Fruit fly (Drosophila melanogaster) whole organism, embryonic: ENCODE data around the gene CG32695.

Experiments used
- Bgb ChIP-seq: fragments of 200-800 bp; sonication (Bioruptor generic); IDR thresholded peaks from 2 replicates; pipeline ENCODE4 v1.3.6; 2022; ENCODE audit warnings: missing biosample characterization, missing genetic modification characterization; ENCODE audit not compliant: partially characterized antibody
- CG1024 ChIP-seq: fragments of 200-800 bp; sonication (Bioruptor generic); IDR thresholded peaks from 2 replicates; pipeline ENCODE4 v1.3.6; 2022; ENCODE audit warnings: missing biosample characterization, missing genetic modification characterization
- CG12104 ChIP-seq: fragments of 200-800 bp; sonication (Bioruptor generic); optimal IDR thresholded peaks from 3 replicates; lab custom pipeline; 2016; ENCODE audit warnings: missing biosample characterization, missing genetic modification characterization
- CG12299 ChIP-seq: fragments of 200-800 bp; sonication (Bioruptor generic); optimal IDR thresholded peaks from 2 replicates; lab custom pipeline; 2018; ENCODE audit warnings: missing biosample characterization, mild to moderate bottlenecking, missing genetic modification characterization
- CG13296 ChIP-seq: fragments of 200-800 bp; sonication (Bioruptor generic); optimal IDR thresholded peaks from 3 replicates; lab custom pipeline; 2018; ENCODE audit warnings: missing biosample characterization, mild to moderate bottlenecking, missing genetic modification characterization
- CG14667 ChIP-seq: fragments of 200-800 bp; sonication (Bioruptor generic); IDR thresholded peaks from 2 replicates; pipeline ENCODE4 v1.3.6; 2022; ENCODE audit warnings: missing biosample characterization, missing genetic modification characterization
- CG14965 ChIP-seq: fragments of 200-800 bp; sonication (Bioruptor generic); optimal IDR thresholded peaks from 2 replicates; lab custom pipeline; 2016; ENCODE audit warnings: missing biosample characterization, missing genetic modification characterization, borderline replicate concordance
- CG15601 ChIP-seq: fragments of 200-800 bp; sonication (Bioruptor generic); optimal IDR thresholded peaks from 3 replicates; lab custom pipeline; 2019; ENCODE audit warnings: missing biosample characterization, mild to moderate bottlenecking, missing genetic modification characterization, moderate library complexity
- CG17612 ChIP-seq: fragments of 200-800 bp; sonication (Bioruptor generic); IDR thresholded peaks from 2 replicates; pipeline ENCODE4 v1.3.6; 2022; ENCODE audit warnings: missing biosample characterization, missing genetic modification characterization
- CG18011 ChIP-seq: fragments of 200-800 bp; sonication (Bioruptor generic); optimal IDR thresholded peaks from 2 replicates; lab custom pipeline; 2017; ENCODE audit warnings: missing biosample characterization, missing genetic modification characterization, mild to moderate bottlenecking, moderate library complexity, missing genotype
- CG18599 ChIP-seq: fragments of 200-800 bp; sonication (Bioruptor generic); optimal IDR thresholded peaks from 3 replicates; lab custom pipeline; 2017; ENCODE audit warnings: missing biosample characterization, missing genetic modification characterization, mild to moderate bottlenecking, moderate library complexity, missing genetic modification reagents
- CG2199 ChIP-seq: fragments of 200-800 bp; sonication (Bioruptor generic); IDR thresholded peaks from 3 replicates; pipeline ENCODE4 v1.3.6; 2022; ENCODE audit warnings: missing biosample characterization, missing genetic modification characterization
- CG2202 ChIP-seq: fragments of 200-800 bp; sonication (Bioruptor generic); optimal IDR thresholded peaks from 2 replicates; lab custom pipeline; 2018; ENCODE audit warnings: missing biosample characterization, mild to moderate bottlenecking, missing genetic modification characterization
- CG3163 ChIP-seq: fragments of 200-800 bp; sonication (Bioruptor generic); optimal IDR thresholded peaks from 3 replicates; lab custom pipeline; 2016; ENCODE audit warnings: missing biosample characterization, missing genetic modification characterization
- CG32767 ChIP-seq: fragments of 200-800 bp; sonication (Bioruptor generic); IDR thresholded peaks from 2 replicates; pipeline ENCODE4 v1.3.6; 2022; ENCODE audit warnings: missing biosample characterization, missing genetic modification characterization
- CG34422 ChIP-seq: fragments of 200-800 bp; sonication (Bioruptor generic); IDR thresholded peaks from 3 replicates; pipeline ENCODE4 v1.3.6; 2022; ENCODE audit warnings: missing biosample characterization, missing genetic modification characterization
- CG3726 ChIP-seq: fragments of 200-800 bp; sonication (Bioruptor generic); IDR thresholded peaks from 3 replicates; pipeline ENCODE4, ENCODE4 v1.3.6; 2022; ENCODE audit warnings: missing biosample characterization, missing genetic modification characterization
- CG4282 ChIP-seq: fragments of 200-800 bp; sonication (Bioruptor generic); optimal IDR thresholded peaks from 2 replicates; lab custom pipeline; 2016; ENCODE audit warnings: missing biosample characterization, missing genetic modification characterization
- CG4328 ChIP-seq: fragments of 200-800 bp; sonication (Bioruptor generic); optimal IDR thresholded peaks from 3 replicates; lab custom pipeline; 2017; ENCODE audit warnings: missing biosample characterization, missing genetic modification reagents, missing genetic modification characterization
- CG4404 ChIP-seq: fragments of 200-800 bp; sonication (Bioruptor generic); IDR thresholded peaks from 2 replicates; pipeline ENCODE4 v1.3.6; 2022; ENCODE audit warnings: missing biosample characterization, missing genetic modification characterization
- CG4617 ChIP-seq: fragments of 200-800 bp; sonication (Bioruptor generic); optimal IDR thresholded peaks from 3 replicates; lab custom pipeline; 2016; ENCODE audit warnings: missing biosample characterization, missing genetic modification characterization, borderline replicate concordance
- CG4854 ChIP-seq: fragments of 200-800 bp; sonication (Bioruptor generic); optimal IDR thresholded peaks from 2 replicates; lab custom pipeline; 2016; ENCODE audit warnings: missing biosample characterization, missing genetic modification characterization, inconsistent platforms
- CG5180 ChIP-seq: fragments of 200-800 bp; sonication (Bioruptor generic); optimal IDR thresholded peaks from 3 replicates; lab custom pipeline; 2017; ENCODE audit warnings: missing biosample characterization, missing genetic modification characterization, mild to moderate bottlenecking, moderate library complexity, missing genetic modification reagents
- CG6765 ChIP-seq: fragments of 200-800 bp; sonication (Bioruptor generic); optimal IDR thresholded peaks from 3 replicates; lab custom pipeline; 2017; ENCODE audit warnings: missing biosample characterization, mild to moderate bottlenecking, missing genetic modification characterization
- CG9876 ChIP-seq: fragments of 200-800 bp; sonication (Bioruptor generic); optimal IDR thresholded peaks from 2 replicates; lab custom pipeline; 2016; ENCODE audit warnings: missing biosample characterization, missing genetic modification characterization
- Deaf1 ChIP-seq: fragments of 200-800 bp; optimal IDR thresholded peaks from 3 replicates; lab custom pipeline; 2019; ENCODE audit warnings: missing biosample characterization, mild to moderate bottlenecking, missing genetic modification characterization, moderate library complexity
- Dek ChIP-seq: fragments of 200-800 bp; sonication (Bioruptor generic); optimal IDR thresholded peaks from 3 replicates; lab custom pipeline; 2019; ENCODE audit warnings: missing biosample characterization, mild to moderate bottlenecking, missing genetic modification characterization, moderate library complexity
- Dp ChIP-seq: fragments of 200-800 bp; sonication (Bioruptor generic); optimal IDR thresholded peaks from 2 replicates; lab custom pipeline; 2018; ENCODE audit warnings: missing biosample characterization, mild to moderate bottlenecking, missing genetic modification characterization, moderate library complexity
- Eip74EF ChIP-seq, 2 experiments: fragments of 200-800 bp in 1 of 2; fragments of >200 bp in 1 of 2; sonication (Bioruptor generic) in 1 of 2; optimal IDR thresholded peaks; 2 replicates each; lab custom pipeline; 2017 to 2019; ENCODE audit warnings: missing biosample characterization in 2 of 2, missing genetic modification characterization in 2 of 2, mild to moderate bottlenecking in 1 of 2, moderate library complexity in 1 of 2
- HLH4C ChIP-seq: fragments of 200-800 bp; sonication (Bioruptor generic); IDR thresholded peaks from 3 replicates; pipeline ENCODE4 v1.3.6; 2022; ENCODE audit warnings: missing biosample characterization, missing genetic modification characterization; ENCODE audit not compliant: partially characterized antibody
- Meics ChIP-seq: fragments of 200-800 bp; sonication (Bioruptor generic); optimal IDR thresholded peaks from 2 replicates; lab custom pipeline; 2017; ENCODE audit warnings: missing biosample characterization, mild to moderate bottlenecking, missing genetic modification characterization
- Myb ChIP-seq: fragments of 200-800 bp; sonication (Bioruptor generic); optimal IDR thresholded peaks from 2 replicates; lab custom pipeline; 2016; ENCODE audit warnings: missing biosample characterization, missing genetic modification characterization
- NFAT ChIP-seq: fragments of 200-800 bp; sonication (Bioruptor generic); IDR thresholded peaks from 2 replicates; pipeline ENCODE4 v1.3.6; 2022; ENCODE audit warnings: missing biosample characterization, missing genetic modification characterization
- NfI ChIP-seq: fragments of 200-800 bp; sonication (Bioruptor generic); optimal IDR thresholded peaks from 3 replicates; lab custom pipeline; 2018; ENCODE audit warnings: missing biosample characterization, mild to moderate bottlenecking, missing genetic modification characterization, moderate library complexity
- Ptx1 ChIP-seq: fragments of 200-800 bp; sonication (Bioruptor generic); IDR thresholded peaks from 2 replicates; pipeline ENCODE4 v1.3.6; 2022; ENCODE audit warnings: missing biosample characterization, missing genetic modification characterization
- Side ChIP-seq: fragments of 200-800 bp; sonication (Bioruptor generic); optimal IDR thresholded peaks from 2 replicates; lab custom pipeline; 2016; ENCODE audit warnings: missing biosample characterization, missing genetic modification characterization
- Ssrp ChIP-seq: fragments of 200-800 bp; sonication (Bioruptor generic); optimal IDR thresholded peaks from 2 replicates; lab custom pipeline; 2018; ENCODE audit warnings: missing biosample characterization, mild to moderate bottlenecking, missing genetic modification characterization, moderate library complexity
- ara ChIP-seq: fragments of 200-800 bp; sonication (Bioruptor generic); IDR thresholded peaks from 2 replicates; pipeline ENCODE4 v1.3.6; 2022; ENCODE audit warnings: missing biosample characterization, missing genetic modification characterization
- ato ChIP-seq: fragments of 200-800 bp; sonication (Bioruptor generic); IDR thresholded peaks from 2 replicates; pipeline ENCODE4 v1.3.6; 2022; ENCODE audit warnings: missing biosample characterization, missing genetic modification characterization; ENCODE audit not compliant: partially characterized antibody
- chinmo ChIP-seq: fragments of 200-800 bp; sonication (Bioruptor generic); IDR thresholded peaks from 4 replicates; pipeline ENCODE4 v1.3.6; 2022; ENCODE audit warnings: missing biosample characterization, missing genetic modification characterization; ENCODE audit not compliant: partially characterized antibody
- chm ChIP-seq: fragments of 200-800 bp; sonication (Bioruptor generic); IDR thresholded peaks from 2 replicates; pipeline ENCODE4 v1.3.6; 2022; ENCODE audit warnings: missing biosample characterization, missing genetic modification characterization
- dpn ChIP-seq, 2 experiments: fragments of 200-800 bp; sonication (Bioruptor generic); optimal IDR thresholded peaks; 3 replicates each; lab custom pipeline; 2016; ENCODE audit warnings: missing biosample characterization in 2 of 2, missing genetic modification characterization in 2 of 2
- jing ChIP-seq: fragments of 200-800 bp; sonication (Bioruptor generic); optimal IDR thresholded peaks from 2 replicates; lab custom pipeline; 2018; ENCODE audit warnings: missing biosample characterization, mild to moderate bottlenecking, missing genetic modification characterization
- nau ChIP-seq: fragments of 200-800 bp; sonication (Bioruptor generic); optimal IDR thresholded peaks from 3 replicates; lab custom pipeline; 2017; ENCODE audit warnings: missing biosample characterization, mild to moderate bottlenecking, missing genetic modification characterization, missing genetic modification reagents
- org-1 ChIP-seq: fragments of 200-800 bp; sonication (Bioruptor generic); optimal IDR thresholded peaks from 2 replicates; lab custom pipeline; 2017; ENCODE audit warnings: missing biosample characterization, missing genetic modification characterization
- psq ChIP-seq: fragments of 200-800 bp; sonication (Bioruptor generic); optimal IDR thresholded peaks from 2 replicates; lab custom pipeline; 2017; ENCODE audit warnings: missing biosample characterization, missing genetic modification characterization
- pum ChIP-seq: fragments of 200-800 bp; sonication (Bioruptor generic); optimal IDR thresholded peaks from 2 replicates; lab custom pipeline; 2016; ENCODE audit warnings: missing biosample characterization, missing genetic modification characterization
- run ChIP-seq: fragments of 200-800 bp; sonication (Bioruptor generic); optimal IDR thresholded peaks from 3 replicates; lab custom pipeline; 2018; ENCODE audit warnings: missing biosample characterization, mild to moderate bottlenecking, missing genetic modification characterization
- seq ChIP-seq: fragments of 200-800 bp; sonication (Bioruptor generic); IDR thresholded peaks from 2 replicates; pipeline ENCODE4 v1.3.6; 2022; ENCODE audit warnings: missing biosample characterization, missing genetic modification characterization
- wdn ChIP-seq: fragments of 200-800 bp; sonication (Bioruptor generic); IDR thresholded peaks from 2 replicates; pipeline ENCODE4 v1.3.6; 2022; ENCODE audit warnings: missing biosample characterization, missing genetic modification characterization

CG32695 gene

dm6 chrX:9899535-9900179, 25.8 kb upstream of the CG32695 start, which contains the start of gene CG15249 (continued):
- TF ChIP-seq Eip74EF (GFP tag; optimal IDR thresholded peaks at IDR 0.05; lab: Kevin White, UChicago) (peak in 1 of 2 experiments; percentile 16), CG4854 (no peak), jing (GFP tag; lab: Kevin White, UChicago) (no peak), dpn (GFP tag; optimal IDR thresholded peaks at IDR 0.05; lab: Kevin White, UChicago) (peak in 1 of 2 experiments; percentile 26), CG4404 (GFP tag; lab: Robert Waterston, UW) (no peak), HLH4C (no peak), ara (GFP tag; lab: Robert Waterston, UW) (no peak), CG3163 (GFP tag; lab: Kevin White, UChicago) (no peak), CG3726 (no peak), CG4328 (GFP tag; lab: Kevin White, UChicago) (peak; percentile 42), CG4617 (no peak), ato (GFP tag; lab: Robert Waterston, UW) (no peak), CG14965 (GFP tag; lab: Kevin White, UChicago) (no peak), CG17612 (no peak), CG15601 (tag; lab: Kevin White, UChicago) (peak; percentile 55), Ssrp (tag; lab: Kevin White, UChicago) (peak; percentile 67), Deaf1 (tag; lab: Kevin White, UChicago) (peak; percentile 41), psq (GFP tag; lab: Kevin White, UChicago) (no peak), Ptx1 (GFP tag; lab: Robert Waterston, UW) (no peak; the same call in none of the 2 replicates), CG1024 (GFP tag; lab: Robert Waterston, UW) (no peak), CG6765 (GFP tag; lab: Kevin White, UChicago) (no peak), wdn (GFP tag; lab: Robert Waterston, UW) (no peak), CG2199 (GFP tag; lab: Robert Waterston, UW) (no peak), seq (GFP tag; lab: Robert Waterston, UW) (peak; percentile 38; the same call in 1 of the 2 replicates), CG13296 (GFP tag; lab: Kevin White, UChicago) (peak; percentile 66), NfI (GFP tag; lab: Kevin White, UChicago) (peak; percentile 15), CG18599 (GFP tag; lab: Kevin White, UChicago) (peak; percentile 49), CG4282 (GFP tag; lab: Kevin White, UChicago) (no peak), CG5180 (GFP tag; lab: Kevin White, UChicago) (peak; percentile 32), Myb (GFP tag; lab: Kevin White, UChicago) (no peak), run (tag; lab: Kevin White, UChicago) (peak; percentile 58), Dek (tag; lab: Kevin White, UChicago) (peak; percentile 29), CG9876 (GFP tag; lab: Kevin White, UChicago) (no peak), Bgb (GFP tag; lab: Robert Waterston, UW) (no peak), CG14667 (no peak), Dp (GFP tag; lab: Kevin White, UChicago) (no peak), CG32767 (GFP tag; lab: Robert Waterston, UW) (no peak), CG12104 (GFP tag; lab: Kevin White, UChicago) (no peak), org-1 (no peak), nau (GFP tag; lab: Kevin White, UChicago) (no peak), chm (GFP tag; lab: Robert Waterston, UW) (no peak), CG18011 (GFP tag; lab: Kevin White, UChicago) (no peak), NFAT (no peak), Meics (GFP tag; lab: Kevin White, UChicago) (peak; percentile 42), pum (GFP tag; lab: Kevin White, UChicago) (no peak), CG2202 (no peak), CG12299 (tag; lab: Kevin White, UChicago) (peak; percentile 34), chinmo (GFP tag; lab: Robert Waterston, UW) (no peak), CG34422 (GFP tag; lab: Robert Waterston, UW) (no peak), Side (GFP tag; lab: Kevin White, UChicago) (no peak)
